Worm (Caenorhabditis elegans): ENCODE measurements around the gene ZK1321.4.

DNA sequence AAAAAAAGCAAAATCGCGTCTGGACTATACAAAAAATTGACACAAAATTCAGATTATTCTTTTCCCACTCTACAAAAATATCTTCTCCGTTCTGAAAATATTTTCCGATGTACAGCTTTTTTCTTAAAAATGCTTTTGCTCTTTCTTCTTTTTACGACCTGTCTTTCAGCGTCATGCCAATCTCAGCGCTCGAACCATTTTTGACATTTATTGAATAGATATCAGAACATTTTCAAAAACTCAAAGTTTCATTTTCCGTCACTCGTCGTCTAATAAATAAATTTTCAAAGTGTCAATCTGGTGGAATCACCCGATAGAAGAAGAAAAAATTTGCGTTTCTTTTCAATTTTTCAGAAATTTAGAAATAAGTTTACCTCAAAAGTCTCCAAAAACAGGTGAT is 32.3 kb downstream of the ZK1321.4 start:
- TF ChIP-seq nhr-237 (tag; optimal IDR thresholded peaks at IDR 0.05) (no peak), nhr-25 (tag; optimal IDR thresholded peaks at IDR 0.05) (no peak), mdl-1 (tag; optimal IDR thresholded peaks at IDR 0.05) (no peak), fos-1 (tag; optimal IDR thresholded peaks at IDR 0.05) (no peak), nhr-77 (tag; optimal IDR thresholded peaks at IDR 0.05) (no peak), blmp-1 (tag; optimal IDR thresholded peaks at IDR 0.05; ENCODE audit: insufficient read depth) (no peak), lin-11 (tag; optimal IDR thresholded peaks at IDR 0.05) (no peak), unc-39 (tag; optimal IDR thresholded peaks at IDR 0.05) (no peak), ZK546.5 (tag; optimal IDR thresholded peaks at IDR 0.05) (no peak), nhr-21 (tag; optimal IDR thresholded peaks at IDR 0.05) (no peak), nhr-12 (tag; optimal IDR thresholded peaks at IDR 0.05) (no peak), ztf-1 (GFP tag; conservative IDR thresholded peaks at IDR 0.05) (no peak)

All from whole organism, L2 larva.